Worm (Caenorhabditis elegans) whole organism, midembryonic: ENCODE data around the gene eri-12.

Experiments used
- T22C8.4 ChIP-seq: fragments of 200-800 bp; sonication (Bioruptor generic); IDR thresholded peaks from 2 replicates; pipeline ENCODE4 v1.3.6; 2022; ENCODE audit warnings: missing genetic modification characterization, missing compliant biosample characterization
- cog-1 ChIP-seq: sonication (generic microtip); optimal IDR thresholded peaks from 2 replicates; lab custom pipeline; 2016; ENCODE audit warnings: missing genetic modification characterization, missing compliant biosample characterization
- flt-1 ChIP-seq: fragments of 200-800 bp; sonication (Bioruptor generic); IDR thresholded peaks from 2 replicates; pipeline ENCODE4 v1.3.6; 2022; ENCODE audit warnings: missing genetic modification characterization, missing compliant biosample characterization
- klf-2 ChIP-seq: fragments of 200-800 bp; sonication (Bioruptor generic); conservative IDR thresholded peaks from 2 replicates; pipeline ENCODE4 v1.3.6; 2022; ENCODE audit warnings: missing genetic modification reagents, missing genetic modification characterization, missing compliant biosample characterization
- med-1 ChIP-seq: sonication (generic microtip); optimal IDR thresholded peaks from 2 replicates; lab custom pipeline; 2017; ENCODE audit warnings: missing genetic modification characterization, mild to moderate bottlenecking, missing compliant biosample characterization, antibody characterized with exemption, missing genetic modification reagents; ENCODE audit not compliant: insufficient read depth
- ref-1 ChIP-seq: fragments of 200-800 bp; sonication (Bioruptor generic); conservative IDR thresholded peaks from 2 replicates; pipeline ENCODE4 v1.3.6; 2022; ENCODE audit warnings: missing genetic modification reagents, missing genetic modification characterization, missing compliant biosample characterization
- tab-1 ChIP-seq: fragments of 200-800 bp; sonication (Bioruptor generic); IDR thresholded peaks from 2 replicates; pipeline ENCODE4 v1.3.6; 2022; ENCODE audit warnings: missing genetic modification characterization, missing compliant biosample characterization
- ztf-23 ChIP-seq: fragments of 200-800 bp; sonication (Bioruptor generic); IDR thresholded peaks from 2 replicates; pipeline ENCODE4 v1.3.6; 2022; ENCODE audit warnings: missing genetic modification reagents, missing genetic modification characterization, missing compliant biosample characterization
- ztf-29 ChIP-seq: fragments of 200-800 bp; sonication (Bioruptor generic); IDR thresholded peaks from 2 replicates; pipeline ENCODE4 v1.3.6; 2022; ENCODE audit warnings: missing genetic modification reagents, missing genetic modification characterization, missing compliant biosample characterization

Gene eri-12

ce11 chrIV:12212814-12213213 is 56.2 kb downstream of the eri-12 start:
- TF ChIP-seq T22C8.4 (no peak), tab-1 (GFP tag; lab: Robert Waterston, UW) (no peak), flt-1 (no peak), med-1 (GFP tag; lab: Kevin White, UChicago) (no peak), ref-1 (GFP tag; lab: Robert Waterston, UW) (no peak), klf-2 (GFP tag; lab: Robert Waterston, UW) (no peak), cog-1 (tag; lab: Kevin White, UChicago) (no peak), ztf-23 (GFP tag; lab: Robert Waterston, UW) (no peak), ztf-29 (no peak)
